Fruit fly (Drosophila melanogaster) whole organism, adult: ENCODE results near the gene Hip1.
A peak's percentile ranks its signal among the peaks of the same experiment; 100 is the strongest.

Experiments used
- CG11617 ChIP-seq: fragments of 200-800 bp; sonication (Bioruptor generic); optimal IDR thresholded peaks from 2 replicates; lab custom pipeline; 2017; ENCODE audit warnings: mild to moderate bottlenecking, missing biosample characterization, missing genetic modification reagents, missing genetic modification characterization
- CG12768 ChIP-seq: fragments of 200-800 bp; sonication (Bioruptor generic); optimal IDR thresholded peaks from 2 replicates; lab custom pipeline; 2017; ENCODE audit warnings: missing biosample characterization, missing genetic modification characterization, mild to moderate bottlenecking, moderate library complexity, missing genetic modification reagents
- CG14711 ChIP-seq: fragments of 200-800 bp; sonication (Bioruptor generic); optimal IDR thresholded peaks from 2 replicates; lab custom pipeline; 2018; ENCODE audit warnings: missing biosample characterization, mild to moderate bottlenecking, missing genetic modification characterization, moderate library complexity
- CG1620 ChIP-seq: fragments of 200-800 bp; sonication (Bioruptor generic); optimal IDR thresholded peaks from 2 replicates; lab custom pipeline; 2016; ENCODE audit warnings: missing biosample characterization, missing genetic modification characterization
- CG33017 ChIP-seq: fragments of 200-800 bp; sonication (Bioruptor generic); optimal IDR thresholded peaks from 2 replicates; lab custom pipeline; 2018; ENCODE audit warnings: missing biosample characterization, mild to moderate bottlenecking, missing genetic modification characterization, moderate library complexity
- CG5204 ChIP-seq: fragments of 200-800 bp; sonication (Bioruptor generic); optimal IDR thresholded peaks from 2 replicates; lab custom pipeline; 2016; ENCODE audit warnings: missing biosample characterization, missing genetic modification characterization
- CG7045 ChIP-seq: fragments of 200-800 bp; sonication (Bioruptor generic); optimal IDR thresholded peaks from 2 replicates; lab custom pipeline; 2017; ENCODE audit warnings: missing biosample characterization, mild to moderate bottlenecking, missing genetic modification characterization
- CG7101 ChIP-seq: fragments of 200-800 bp; sonication (Bioruptor generic); optimal IDR thresholded peaks from 2 replicates; lab custom pipeline; 2018; ENCODE audit warnings: missing biosample characterization, mild to moderate bottlenecking, missing genetic modification characterization, moderate library complexity
- Clk ChIP-seq: fragments of 200-800 bp; sonication (Bioruptor generic); optimal IDR thresholded peaks from 2 replicates; lab custom pipeline; 2017; ENCODE audit warnings: missing biosample characterization, missing genetic modification characterization
- Crg-1 ChIP-seq: fragments of 200-800 bp; sonication (Bioruptor generic); optimal IDR thresholded peaks from 2 replicates; lab custom pipeline; 2016; ENCODE audit warnings: missing biosample characterization, missing genetic modification characterization
- Hr96 ChIP-seq: fragments of 200-800 bp; sonication (Bioruptor generic); optimal IDR thresholded peaks from 2 replicates; lab custom pipeline; 2016; ENCODE audit warnings: missing biosample characterization, missing genetic modification characterization
- Mnt ChIP-seq: fragments of 200-800 bp; sonication (Bioruptor generic); optimal IDR thresholded peaks from 2 replicates; lab custom pipeline; 2016; ENCODE audit warnings: missing biosample characterization, mild to moderate bottlenecking, missing genetic modification characterization
- bab1 ChIP-seq: fragments of 200-800 bp; sonication (Bioruptor generic); optimal IDR thresholded peaks from 3 replicates; lab custom pipeline; 2019; ENCODE audit warnings: missing biosample characterization, mild to moderate bottlenecking, missing genetic modification characterization, moderate library complexity
- cic ChIP-seq: fragments of 200-800 bp; sonication (Bioruptor generic); optimal IDR thresholded peaks from 2 replicates; lab custom pipeline; 2017; ENCODE audit warnings: missing biosample characterization, mild to moderate bottlenecking, missing genetic modification characterization, moderate library complexity
- cnc ChIP-seq, 2 experiments: fragments of >200 bp; optimal IDR thresholded peaks; 2 replicates each; lab custom pipeline; 2017
- kay ChIP-seq: fragments of 200-800 bp; sonication (Bioruptor generic); peaks from one replicate; lab custom pipeline; 2016; ENCODE audit warnings: missing biosample characterization, missing genetic modification characterization, borderline replicate concordance
- ovo ChIP-seq: fragments of 200-800 bp; sonication (Bioruptor generic); optimal IDR thresholded peaks from 2 replicates; lab custom pipeline; 2016; ENCODE audit warnings: missing biosample characterization, missing genetic modification characterization
- pad ChIP-seq: fragments of 200-800 bp; sonication (Bioruptor generic); optimal IDR thresholded peaks from 3 replicates; lab custom pipeline; 2017; ENCODE audit warnings: missing biosample characterization, missing genetic modification characterization, mild to moderate bottlenecking, moderate library complexity, missing genetic modification reagents
- tj ChIP-seq: fragments of 200-800 bp; sonication (Bioruptor generic); optimal IDR thresholded peaks from 3 replicates; lab custom pipeline; 2017; ENCODE audit warnings: missing biosample characterization, mild to moderate bottlenecking, missing genetic modification characterization, moderate library complexity
- toe ChIP-seq: fragments of 200-800 bp; sonication (Bioruptor generic); optimal IDR thresholded peaks from 2 replicates; lab custom pipeline; 2016; ENCODE audit warnings: missing biosample characterization, missing genetic modification characterization

The Hip1 gene

dm6 chr3L:12799431-12800147 is 26.2 kb upstream of the Hip1 start:
- TF ChIP-seq Hr96 (GFP tag; lab: Kevin White, UChicago) (no peak), cnc (optimal IDR thresholded peaks at IDR 0.05; lab: Kevin White, UChicago) (no peak), kay (GFP tag; lab: Kevin White, UChicago) (no peak), CG33017 (no peak), Clk (GFP tag; lab: Kevin White, UChicago) (no peak), Crg-1 (GFP tag; lab: Kevin White, UChicago) (no peak), CG7045 (no peak), toe (GFP tag; lab: Kevin White, UChicago) (no peak), CG12768 (no peak), CG5204 (no peak), CG7101 (tag; lab: Kevin White, UChicago) (no peak), CG1620 (no peak), Mnt (GFP tag; lab: Kevin White, UChicago) (no peak), bab1 (GFP tag; lab: Kevin White, UChicago) (no peak), CG11617 (GFP tag; lab: Kevin White, UChicago) (no peak), tj (no peak), CG14711 (tag; lab: Kevin White, UChicago) (no peak)

dm6 chr3L:12798795-12799311 is 25.5 kb upstream of the Hip1 start:
- TF ChIP-seq Hr96 (GFP tag; lab: Kevin White, UChicago) (peak; percentile 33), Crg-1 (GFP tag; lab: Kevin White, UChicago) (peak; percentile 56), CG7045 (peak; percentile 29), kay (GFP tag; lab: Kevin White, UChicago) (peak; percentile 63), pad (GFP tag; lab: Kevin White, UChicago) (peak; percentile 53), tj (peak; percentile 15), Clk (GFP tag; lab: Kevin White, UChicago) (peak; percentile 37), CG5204 (peak; percentile 71), CG11617 (GFP tag; lab: Kevin White, UChicago) (peak; percentile 68), bab1 (GFP tag; lab: Kevin White, UChicago) (no peak), cnc (optimal IDR thresholded peaks at IDR 0.05; lab: Kevin White, UChicago) (no peak), CG12768 (peak; percentile 72), Mnt (GFP tag; lab: Kevin White, UChicago) (peak; percentile 55), CG14711 (tag; lab: Kevin White, UChicago) (no peak), cic (GFP tag; lab: Kevin White, UChicago) (peak; percentile 92), CG7101 (tag; lab: Kevin White, UChicago) (peak; percentile 70), CG1620 (no peak), CG33017 (peak; percentile 60), ovo (GFP tag; lab: Kevin White, UChicago) (peak; percentile 46), toe (GFP tag; lab: Kevin White, UChicago) (peak; percentile 26)

dm6 chr3L:12796077-12796641 is 22.8 kb upstream of the Hip1 start:
- TF ChIP-seq Hr96 (GFP tag; lab: Kevin White, UChicago) (no peak), CG5204 (no peak), CG12768 (no peak), toe (GFP tag; lab: Kevin White, UChicago) (no peak), CG7101 (tag; lab: Kevin White, UChicago) (no peak), CG1620 (no peak), CG33017 (no peak), Clk (GFP tag; lab: Kevin White, UChicago) (no peak), pad (GFP tag; lab: Kevin White, UChicago) (no peak), bab1 (GFP tag; lab: Kevin White, UChicago) (no peak), cic (GFP tag; lab: Kevin White, UChicago) (peak; percentile 44), CG7045 (no peak), kay (GFP tag; lab: Kevin White, UChicago) (no peak), ovo (GFP tag; lab: Kevin White, UChicago) (no peak), tj (no peak), Mnt (GFP tag; lab: Kevin White, UChicago) (peak; percentile 40), Crg-1 (GFP tag; lab: Kevin White, UChicago) (no peak)

DNA sequence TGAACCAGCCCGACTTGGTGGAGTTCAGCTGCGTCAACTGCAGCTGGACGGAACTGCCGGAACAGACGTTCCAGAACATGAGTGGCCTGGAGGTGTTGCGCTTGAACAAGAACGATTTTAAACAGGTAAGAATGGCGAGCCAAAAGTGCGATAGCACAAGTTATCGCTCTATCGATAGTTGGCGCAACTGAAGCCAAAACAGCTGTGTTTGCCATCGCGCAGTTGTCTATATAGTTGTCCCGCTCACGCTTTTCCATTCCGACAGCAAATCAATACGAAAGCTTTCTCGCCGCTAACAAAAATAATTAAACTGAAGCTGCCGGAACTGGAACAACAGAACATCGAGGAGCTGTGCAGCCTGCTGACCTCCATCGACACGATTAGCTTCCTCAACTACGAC is 21.2 kb upstream of the Hip1 start:
- TF ChIP-seq pad (GFP tag; lab: Kevin White, UChicago) (peak; percentile 9), cic (GFP tag; lab: Kevin White, UChicago) (peak; percentile 44), toe (GFP tag; lab: Kevin White, UChicago) (no peak), bab1 (GFP tag; lab: Kevin White, UChicago) (peak; percentile 51)

- peak; percentile 71 for TF ChIP-seq kay (GFP tag; lab: Kevin White, UChicago)
- peak; percentile 32 for TF ChIP-seq CG7101 (tag; lab: Kevin White, UChicago)
- TF ChIP-seq CG5204, result no peak
- peak; percentile 10 for TF ChIP-seq tj
- TF ChIP-seq CG14711 (tag; lab: Kevin White, UChicago), result peak; percentile 40
- TF ChIP-seq CG33017, result peak; percentile 40
Observed at dm6 chr3L:12792933-12793448, 19.6 kb upstream of the Hip1 start.
